Worm (Caenorhabditis elegans) whole organism, late embryonic: ENCODE measurements around the gene srd-39.

Experiments
- C08G9.2 ChIP-seq: sonication (generic microtip); optimal IDR thresholded peaks from 2 replicates; lab custom pipeline; 2016; ENCODE audit warnings: mild to moderate bottlenecking, missing genetic modification characterization, moderate library complexity, missing compliant biosample characterization
- F13H6.1 ChIP-seq: sonication (generic microtip); optimal IDR thresholded peaks from 2 replicates; lab custom pipeline; 2016; ENCODE audit warnings: missing genetic modification characterization, missing compliant biosample characterization
- K09A11.1 ChIP-seq: sonication (generic microtip); optimal IDR thresholded peaks from 2 replicates; lab custom pipeline; 2017; ENCODE audit warnings: antibody characterized with exemption, mild to moderate bottlenecking, missing genetic modification characterization, missing compliant biosample characterization; ENCODE audit not compliant: insufficient read depth
- T23F11.4 ChIP-seq: fragments of 200-800 bp; sonication (Bioruptor generic); optimal IDR thresholded peaks from 2 replicates; lab custom pipeline; 2018; ENCODE audit warnings: mild to moderate bottlenecking, missing genetic modification characterization, missing compliant biosample characterization
- Y22D7AL.16 ChIP-seq: sonication (generic microtip); optimal IDR thresholded peaks from 2 replicates; lab custom pipeline; 2016; ENCODE audit warnings: missing genetic modification characterization, missing compliant biosample characterization
- ahr-1 ChIP-seq: sonication (generic microtip); optimal IDR thresholded peaks from 2 replicates; lab custom pipeline; 2016; ENCODE audit warnings: missing genetic modification characterization, missing compliant biosample characterization
- ceh-14 ChIP-seq: sonication (generic microtip); optimal IDR thresholded peaks from 2 replicates; lab custom pipeline; 2016; ENCODE audit warnings: missing genotype, missing genetic modification characterization, missing compliant biosample characterization
- ceh-18 ChIP-seq: sonication (generic microtip); optimal IDR thresholded peaks from 2 replicates; lab custom pipeline; 2016; ENCODE audit warnings: missing genetic modification characterization, missing compliant biosample characterization
- ceh-2 ChIP-seq: sonication (generic microtip); optimal IDR thresholded peaks from 2 replicates; lab custom pipeline; 2016; ENCODE audit warnings: missing genotype, missing genetic modification characterization, missing compliant biosample characterization
- ceh-22 ChIP-seq: sonication (generic microtip); optimal IDR thresholded peaks from 2 replicates; lab custom pipeline; 2017; ENCODE audit warnings: missing biosample characterization, missing genetic modification characterization
- ceh-30 ChIP-seq: fragments of 150-350 bp; optimal IDR thresholded peaks from 2 replicates; lab custom pipeline; 2014; ENCODE audit warnings: missing biosample characterization, missing genetic modification characterization
- ceh-34 ChIP-seq: sonication (generic microtip); optimal IDR thresholded peaks from 2 replicates; lab custom pipeline; 2016; ENCODE audit warnings: mild to moderate bottlenecking, missing genetic modification characterization, missing compliant biosample characterization
- ceh-48 ChIP-seq: sonication (generic microtip); optimal IDR thresholded peaks from 2 replicates; lab custom pipeline; 2016; ENCODE audit warnings: missing genetic modification characterization, inconsistent platforms, missing compliant biosample characterization
- ceh-6 ChIP-seq: fragments of 200-800 bp; sonication (Bioruptor generic); optimal IDR thresholded peaks from 2 replicates; lab custom pipeline; 2018; ENCODE audit warnings: mild to moderate bottlenecking, missing genetic modification characterization, missing compliant biosample characterization
- che-1 ChIP-seq: sonication (generic microtip); optimal IDR thresholded peaks from 2 replicates; lab custom pipeline; 2016; ENCODE audit warnings: mild to moderate bottlenecking, missing genetic modification characterization, missing compliant biosample characterization
- elt-2 ChIP-seq: sonication (generic microtip); optimal IDR thresholded peaks from 2 replicates; lab custom pipeline; 2016; ENCODE audit warnings: missing genetic modification reagents, missing genetic modification characterization, missing compliant biosample characterization
- elt-4 ChIP-seq: sonication (generic microtip); optimal IDR thresholded peaks from 2 replicates; lab custom pipeline; 2016; ENCODE audit warnings: missing genetic modification characterization, missing compliant biosample characterization
- ets-4 ChIP-seq: sonication (generic microtip); optimal IDR thresholded peaks from 2 replicates; lab custom pipeline; 2016; ENCODE audit warnings: missing genetic modification characterization, missing compliant biosample characterization
- fax-1 ChIP-seq: sonication (generic microtip); optimal IDR thresholded peaks from 2 replicates; lab custom pipeline; 2016; ENCODE audit warnings: missing genotype, missing genetic modification characterization, missing compliant biosample characterization
- fkh-10 ChIP-seq: fragments of 150-350 bp; optimal IDR thresholded peaks from 2 replicates; lab custom pipeline; 2014; ENCODE audit warnings: missing biosample characterization, missing genetic modification reagents, missing genetic modification characterization
- gmeb-2 ChIP-seq: sonication (generic microtip); optimal IDR thresholded peaks from 2 replicates; lab custom pipeline; 2016; ENCODE audit warnings: missing genetic modification characterization, inconsistent platforms, missing compliant biosample characterization
- hlh-13 ChIP-seq: fragments of 200-800 bp; sonication (Bioruptor generic); optimal IDR thresholded peaks from 2 replicates; lab custom pipeline; 2018; ENCODE audit warnings: mild to moderate bottlenecking, missing genetic modification characterization, missing compliant biosample characterization
- hlh-8 ChIP-seq: sonication (generic microtip); optimal IDR thresholded peaks from 2 replicates; lab custom pipeline; 2016; ENCODE audit warnings: missing genotype, missing genetic modification characterization, missing compliant biosample characterization
- lim-6 ChIP-seq: sonication (generic microtip); optimal IDR thresholded peaks from 2 replicates; lab custom pipeline; 2016; ENCODE audit warnings: missing genetic modification characterization, missing compliant biosample characterization
- lin-11 ChIP-seq: fragments of 200-800 bp; sonication (Bioruptor generic); optimal IDR thresholded peaks from 2 replicates; lab custom pipeline; 2018; ENCODE audit warnings: mild to moderate bottlenecking, missing genetic modification characterization, missing compliant biosample characterization
- madf-2 ChIP-seq: sonication (generic microtip); optimal IDR thresholded peaks from 2 replicates; lab custom pipeline; 2017; ENCODE audit warnings: missing genetic modification characterization, missing compliant biosample characterization
- nfya-1 ChIP-seq: sonication (generic microtip); optimal IDR thresholded peaks from 2 replicates; lab custom pipeline; 2017; ENCODE audit warnings: missing genetic modification characterization, mild to moderate bottlenecking, missing compliant biosample characterization, antibody characterized with exemption, moderate library complexity
- nhr-11 ChIP-seq: fragments of 150-350 bp; optimal IDR thresholded peaks from 2 replicates; lab custom pipeline; 2014; ENCODE audit warnings: missing biosample characterization, missing genetic modification characterization
- nhr-232 ChIP-seq: sonication (generic microtip); optimal IDR thresholded peaks from 2 replicates; lab custom pipeline; 2016; ENCODE audit warnings: missing genetic modification characterization, missing compliant biosample characterization
- npax-4 ChIP-seq: sonication (generic microtip); optimal IDR thresholded peaks from 2 replicates; lab custom pipeline; 2016; ENCODE audit warnings: missing genetic modification characterization, missing compliant biosample characterization
- odd-2 ChIP-seq: sonication (generic microtip); optimal IDR thresholded peaks from 2 replicates; lab custom pipeline; 2017; ENCODE audit warnings: antibody characterized with exemption, mild to moderate bottlenecking, missing genetic modification characterization, missing compliant biosample characterization
- pax-1 ChIP-seq: fragments of 150-350 bp; optimal IDR thresholded peaks from 2 replicates; lab custom pipeline; 2014; ENCODE audit warnings: missing biosample characterization, missing genetic modification characterization
- pha-4 ChIP-seq: fragments of 150-350 bp; optimal IDR thresholded peaks from 2 replicates; lab custom pipeline; 2018; ENCODE audit warnings: missing biosample characterization, missing genetic modification reagents, missing genetic modification characterization
- pqm-1 ChIP-seq: sonication (generic microtip); optimal IDR thresholded peaks from 2 replicates; lab custom pipeline; 2016; ENCODE audit warnings: missing genetic modification characterization, missing compliant biosample characterization
- ref-2 ChIP-seq: sonication (generic microtip); optimal IDR thresholded peaks from 2 replicates; lab custom pipeline; 2016; ENCODE audit warnings: missing genetic modification characterization, missing compliant biosample characterization
- sdc-2 ChIP-seq: sonication (generic microtip); optimal IDR thresholded peaks from 2 replicates; lab custom pipeline; 2016; ENCODE audit warnings: missing genotype, missing genetic modification characterization, missing compliant biosample characterization
- sox-2 ChIP-seq: fragments of 200-800 bp; sonication (Bioruptor generic); IDR thresholded peaks from 2 replicates; pipeline ENCODE4 v1.3.6; 2022; ENCODE audit warnings: missing genetic modification reagents, missing genetic modification characterization, missing compliant biosample characterization
- syd-9 ChIP-seq: sonication (generic microtip); optimal IDR thresholded peaks from 2 replicates; lab custom pipeline; 2016; ENCODE audit warnings: mild to moderate bottlenecking, missing genetic modification characterization, moderate library complexity, missing compliant biosample characterization
- tbx-7 ChIP-seq: sonication (generic microtip); optimal IDR thresholded peaks from 2 replicates; lab custom pipeline; 2016; ENCODE audit warnings: missing genotype, missing genetic modification characterization, missing compliant biosample characterization
- unc-3 ChIP-seq, 2 experiments: fragments of 200-800 bp in 1 of 2; sonication (Bioruptor generic) in 1 of 2; sonication (generic microtip) in 1 of 2; conservative IDR thresholded peaks in 1 of 2; optimal IDR thresholded peaks in 1 of 2; 2 replicates each; pipeline versions ENCODE4 v1.3.6 to Lab custom; 2016 to 2022; ENCODE audit warnings: missing compliant biosample characterization in 2 of 2, missing genetic modification characterization in 2 of 2, missing genetic modification reagents in 1 of 2
- unc-42 ChIP-seq: sonication (generic microtip); optimal IDR thresholded peaks from 2 replicates; lab custom pipeline; 2016; ENCODE audit warnings: missing genotype, missing genetic modification characterization, missing compliant biosample characterization
- unc-86 ChIP-seq: sonication (generic microtip); optimal IDR thresholded peaks from 2 replicates; lab custom pipeline; 2016; ENCODE audit warnings: missing genetic modification characterization, missing compliant biosample characterization

srd-39 gene

DNA sequence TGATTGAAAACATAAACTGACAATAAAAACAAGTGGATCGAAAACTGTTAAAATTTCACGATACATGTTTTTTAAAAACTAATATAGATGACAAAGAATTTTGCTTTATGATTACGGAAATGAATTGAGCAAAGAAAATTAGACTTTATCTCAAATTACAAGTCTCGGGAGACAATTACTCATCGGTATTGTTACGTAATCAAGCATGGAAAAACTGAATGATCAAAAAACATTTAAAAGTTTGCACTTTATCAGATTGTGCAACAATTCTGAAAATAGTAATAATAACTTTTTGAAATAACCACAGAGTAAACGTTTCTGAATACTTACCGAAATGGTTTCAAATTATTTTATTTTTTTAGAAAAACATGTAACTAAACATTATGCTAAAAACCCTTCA, 5.4 kb upstream of the srd-39 start, which contains the start of gene srd-43:
srd-43 (minus strand) TSS at position 66 of the 400 bp plus-strand sequence.
- TF ChIP-seq ref-2 (tag; lab: Kevin White, UChicago), result no peak
- TF ChIP-seq Y22D7AL.16 (tag; lab: Kevin White, UChicago), result no peak
- no peak for TF ChIP-seq hlh-13
- TF ChIP-seq fkh-10 (GFP tag; lab: Kevin White, UChicago), result no peak
- no peak for TF ChIP-seq T23F11.4 (GFP tag; lab: Kevin White, UChicago)
- TF ChIP-seq ceh-30, result no peak
- no peak for TF ChIP-seq che-1
- no peak for TF ChIP-seq madf-2 (tag; lab: Kevin White, UChicago)
- no peak for TF ChIP-seq C08G9.2 (tag; lab: Kevin White, UChicago)

DNA sequence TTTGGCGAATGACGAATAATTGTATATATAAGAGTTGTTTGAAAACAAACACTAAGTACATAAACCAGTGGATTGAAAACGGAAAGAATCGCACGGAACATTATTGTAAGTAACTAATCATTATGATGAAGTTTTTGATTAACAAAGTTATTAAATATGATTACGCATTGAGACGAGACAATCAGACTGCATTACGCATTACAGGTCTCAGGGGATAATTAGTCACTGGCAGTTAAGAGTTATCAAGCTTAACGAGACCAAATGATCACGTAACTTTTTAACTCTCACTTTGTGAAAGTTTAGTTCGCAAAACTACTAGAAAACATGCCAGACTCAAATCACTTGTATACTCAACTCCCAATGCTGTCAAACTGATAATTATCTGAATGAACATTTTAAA, 3.0 kb upstream of the srd-39 start, which contains the start of gene srd-42:
srd-42 (minus strand) TSS at position 101 of the 400 bp plus-strand sequence.
- TF ChIP-seq ceh-34 (tag; lab: Kevin White, UChicago) (no peak), pha-4 (tag; lab: Kevin White, UChicago) (no peak), ceh-18 (tag; lab: Kevin White, UChicago) (no peak), ceh-6 (GFP tag; lab: Kevin White, UChicago) (no peak), lin-11 (no peak)
- TF ChIP-seq, all 69 proteins: peak for 0

DNA sequence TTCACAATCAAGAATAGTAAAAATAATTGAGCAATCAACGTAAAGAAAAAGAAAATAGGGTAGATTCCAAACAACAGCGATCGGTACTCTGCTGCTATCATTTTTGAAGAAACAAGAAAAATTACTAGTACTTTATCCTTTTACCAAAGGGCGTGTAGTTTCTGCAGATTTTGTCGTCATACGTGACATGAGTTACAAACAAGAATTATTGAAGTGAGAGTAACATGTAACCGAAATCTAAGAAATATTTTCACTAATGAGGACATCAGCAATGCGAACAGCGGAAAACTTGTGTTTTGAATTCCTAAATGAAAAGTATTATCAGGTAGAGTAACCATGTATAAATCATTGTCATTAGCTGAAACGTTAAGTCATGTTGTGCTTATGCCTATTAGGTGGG, 5.7 kb downstream of the srd-39 start, which contains the start of gene srd-36:
srd-36 (minus strand) TSS at position 101 of the 400 bp plus-strand sequence.
- TF ChIP-seq ceh-2 (tag; lab: Kevin White, UChicago) (no peak), gmeb-2 (tag; lab: Kevin White, UChicago) (no peak), Y22D7AL.16 (tag; lab: Kevin White, UChicago) (no peak), ahr-1 (tag; lab: Kevin White, UChicago) (no peak), npax-4 (no peak), fkh-10 (GFP tag; lab: Kevin White, UChicago) (no peak), lim-6 (no peak), sdc-2 (no peak), nhr-11 (tag; lab: Kevin White, UChicago) (no peak), ceh-30 (no peak), pqm-1 (tag; lab: Kevin White, UChicago) (no peak), hlh-8 (no peak), pax-1 (tag; lab: Kevin White, UChicago) (no peak), F13H6.1 (tag; lab: Kevin White, UChicago) (no peak), lin-11 (no peak), ets-4 (tag; lab: Kevin White, UChicago) (no peak), nhr-232 (tag; lab: Kevin White, UChicago) (no peak), syd-9 (tag; lab: Kevin White, UChicago) (no peak)

DNA sequence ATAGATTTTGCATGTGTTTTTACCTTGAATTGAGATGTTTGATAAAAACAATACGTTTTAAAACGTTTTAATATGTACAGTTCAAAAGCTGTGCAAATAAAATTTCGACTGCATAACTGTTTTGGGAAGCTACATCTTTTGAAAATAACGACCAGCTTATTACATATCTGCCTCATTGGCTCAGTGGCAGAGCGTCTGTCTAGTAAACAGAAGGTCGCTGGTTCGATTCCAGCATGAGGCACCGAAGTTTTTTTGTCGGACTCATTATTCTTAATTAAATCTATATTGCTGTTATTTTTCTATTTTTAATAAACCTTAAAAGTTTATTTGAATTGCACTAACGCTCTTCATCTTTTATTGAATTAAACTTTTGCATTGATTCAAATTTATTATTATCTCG, 7.4 kb downstream of the srd-39 start:
- no peak for TF ChIP-seq nfya-1 (tag; lab: Kevin White, UChicago)
- TF ChIP-seq ceh-48 (tag; lab: Kevin White, UChicago), result no peak
- TF ChIP-seq unc-42 (tag; lab: Kevin White, UChicago), result no peak

DNA sequence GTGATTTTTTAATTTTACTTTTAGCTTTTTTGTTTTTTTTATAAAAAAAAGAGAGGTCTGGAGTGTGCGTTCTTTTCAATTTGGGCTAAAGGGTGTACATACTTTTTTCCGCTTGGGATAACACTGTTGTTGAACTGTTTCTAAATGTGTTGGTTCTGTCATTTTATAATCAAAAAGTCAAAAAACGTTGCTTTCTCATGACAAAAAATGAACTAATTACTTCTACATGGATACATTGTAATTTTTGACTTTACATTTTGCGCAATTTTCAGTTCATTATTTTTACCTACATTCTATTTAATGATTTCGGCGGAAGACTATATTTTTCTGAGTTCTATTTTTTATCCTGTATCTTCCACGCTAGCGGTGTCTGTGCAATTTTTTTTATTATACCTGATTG, 8.9 kb downstream of the srd-39 start, which contains the start of gene srd-38:
srd-38 (plus strand) TSS at position 301 of the 400 bp plus-strand sequence.
- TF ChIP-seq pax-1 (tag; lab: Kevin White, UChicago) (no peak), pqm-1 (tag; lab: Kevin White, UChicago) (no peak), C08G9.2 (tag; lab: Kevin White, UChicago) (no peak), hlh-13 (no peak), unc-86 (tag; lab: Kevin White, UChicago) (no peak), elt-4 (tag; lab: Kevin White, UChicago) (no peak), tbx-7 (tag; lab: Kevin White, UChicago) (no peak), lin-11 (no peak), elt-2 (tag; lab: Kevin White, UChicago) (no peak), K09A11.1 (tag; lab: Kevin White, UChicago) (no peak), sox-2 (GFP tag; lab: Robert Waterston, UW) (no peak), odd-2 (no peak), nhr-11 (tag; lab: Kevin White, UChicago) (no peak), ceh-22 (no peak), madf-2 (tag; lab: Kevin White, UChicago) (no peak), fkh-10 (GFP tag; lab: Kevin White, UChicago) (no peak), ceh-14 (no peak), fax-1 (tag; lab: Kevin White, UChicago) (no peak), unc-3 (GFP tag; conservative IDR thresholded peaks at IDR 0.05; lab: Robert Waterston, UW) (no peak), unc-3 (tag; optimal IDR thresholded peaks at IDR 0.05; lab: Kevin White, UChicago) (no peak)
